Worm (Caenorhabditis elegans) whole organism, early embryonic: ENCODE data around the gene hpo-8.

ENCODE experiments used
- B0310.2 ChIP-seq: sonication (generic microtip); optimal IDR thresholded peaks from 2 replicates; lab custom pipeline; 2016; ENCODE audit warnings: mild to moderate bottlenecking, missing genetic modification characterization, missing compliant biosample characterization
- F13C5.2 ChIP-seq: sonication (generic microtip); optimal IDR thresholded peaks from 2 replicates; lab custom pipeline; 2017; ENCODE audit warnings: mild to moderate bottlenecking, missing genetic modification characterization, inconsistent platforms, missing compliant biosample characterization
- aly-1 ChIP-seq: sonication (generic microtip); optimal IDR thresholded peaks from 2 replicates; lab custom pipeline; 2016; ENCODE audit warnings: missing genetic modification characterization, missing compliant biosample characterization
- ama-1 ChIP-seq: fragments of 150-350 bp; optimal IDR thresholded peaks from 2 replicates; lab custom pipeline; 2014
- ceh-13 ChIP-seq: fragments of 200-800 bp; sonication (Bioruptor generic); optimal IDR thresholded peaks from 2 replicates; lab custom pipeline; 2018; ENCODE audit warnings: mild to moderate bottlenecking, missing genetic modification characterization, missing compliant biosample characterization
- ceh-36 ChIP-seq: sonication (generic microtip); optimal IDR thresholded peaks from 2 replicates; lab custom pipeline; 2016; ENCODE audit warnings: missing genetic modification characterization, inconsistent platforms, missing compliant biosample characterization
- ets-7 ChIP-seq: sonication (generic microtip); optimal IDR thresholded peaks from 2 replicates; lab custom pipeline; 2016; ENCODE audit warnings: missing genotype, missing genetic modification characterization, missing compliant biosample characterization
- flt-1 ChIP-seq: fragments of 200-800 bp; sonication (Bioruptor generic); IDR thresholded peaks from 2 replicates; pipeline ENCODE4 v1.3.6; 2022; ENCODE audit warnings: missing genetic modification characterization, missing compliant biosample characterization
- hmbx-1 ChIP-seq: sonication (generic microtip); optimal IDR thresholded peaks from 2 replicates; lab custom pipeline; 2016; ENCODE audit warnings: mild to moderate bottlenecking, missing genetic modification characterization, missing compliant biosample characterization
- hmg-4 ChIP-seq: fragments of 200-800 bp; sonication (Bioruptor generic); optimal IDR thresholded peaks from 2 replicates; lab custom pipeline; 2018; ENCODE audit warnings: mild to moderate bottlenecking, missing genetic modification characterization, missing compliant biosample characterization
- hnd-1 ChIP-seq: sonication (generic microtip); optimal IDR thresholded peaks from 2 replicates; lab custom pipeline; 2016; ENCODE audit warnings: missing genetic modification characterization, missing compliant biosample characterization
- pes-1 ChIP-seq: fragments of 200-800 bp; sonication (Bioruptor generic); IDR thresholded peaks from 2 replicates; pipeline ENCODE4 v1.3.6; 2022; ENCODE audit warnings: missing genetic modification reagents, missing genetic modification characterization, missing compliant biosample characterization
- scrt-1 ChIP-seq: fragments of 200-800 bp; sonication (Bioruptor generic); IDR thresholded peaks from 2 replicates; pipeline ENCODE4 v1.3.6; 2022; ENCODE audit warnings: missing genetic modification characterization, missing compliant biosample characterization
- sea-1 ChIP-seq: fragments of 200-800 bp; sonication (Bioruptor generic); conservative IDR thresholded peaks from 2 replicates; pipeline ENCODE4 v1.3.6; 2022; ENCODE audit warnings: missing genetic modification characterization, missing compliant biosample characterization
- tbx-11 ChIP-seq: fragments of 200-800 bp; sonication (Bioruptor generic); IDR thresholded peaks from 2 replicates; pipeline ENCODE4 v1.3.6; 2022; ENCODE audit warnings: missing genetic modification characterization, missing compliant biosample characterization
- tbx-37 ChIP-seq: fragments of 200-800 bp; sonication (Bioruptor generic); conservative IDR thresholded peaks from 2 replicates; pipeline ENCODE4 v1.3.6; 2022; ENCODE audit warnings: missing genetic modification reagents, missing genetic modification characterization, missing compliant biosample characterization
- tra-4 ChIP-seq: sonication (generic microtip); optimal IDR thresholded peaks from 2 replicates; lab custom pipeline; 2017; ENCODE audit warnings: missing genetic modification characterization, missing compliant biosample characterization

The hpo-8 gene

ce11 chrV:6885070-6885469 is 46.0 kb downstream of the hpo-8 start:
- TF ChIP-seq pes-1 (GFP tag; lab: Robert Waterston, UW) = no peak
- no peak for TF ChIP-seq flt-1 (GFP tag; lab: Robert Waterston, UW)
- no peak for TF ChIP-seq ama-1
- no peak for TF ChIP-seq hmg-4 (GFP tag; lab: Kevin White, UChicago)
- TF ChIP-seq ceh-36 (tag; lab: Kevin White, UChicago) = no peak
- TF ChIP-seq hnd-1 (tag; lab: Kevin White, UChicago) = no peak
- TF ChIP-seq scrt-1 = no peak
- TF ChIP-seq hmbx-1 (tag; lab: Kevin White, UChicago) = no peak

ce11 chrV:6888828-6889227 is 49.7 kb downstream of the hpo-8 start:
- TF ChIP-seq F13C5.2 (tag; lab: Kevin White, UChicago) = peak; percentile 87
- TF ChIP-seq B0310.2 = peak; percentile 83
- TF ChIP-seq tbx-11 (GFP tag; lab: Robert Waterston, UW) = peak; percentile 76
- peak; percentile 88 for TF ChIP-seq aly-1
- peak; percentile 85 for TF ChIP-seq pes-1 (GFP tag; lab: Robert Waterston, UW)
- TF ChIP-seq flt-1 (GFP tag; lab: Robert Waterston, UW) = peak; percentile 79
- TF ChIP-seq hnd-1 (tag; lab: Kevin White, UChicago) = peak; percentile 68
- peak; percentile 89 for TF ChIP-seq hmg-4 (GFP tag; lab: Kevin White, UChicago)
- TF ChIP-seq tra-4 (tag; lab: Kevin White, UChicago) = peak; percentile 50
- TF ChIP-seq tbx-37 (GFP tag; lab: Robert Waterston, UW) = peak; percentile 79
- peak; percentile 70 for TF ChIP-seq ceh-36 (tag; lab: Kevin White, UChicago)
- peak; percentile 82 for TF ChIP-seq sea-1 (GFP tag; lab: Robert Waterston, UW)
- peak; percentile 28 for TF ChIP-seq ceh-13 (GFP tag; lab: Kevin White, UChicago)
- peak; percentile 46 for TF ChIP-seq ets-7 (tag; lab: Kevin White, UChicago)
- peak; percentile 87 for TF ChIP-seq ama-1
- TF ChIP-seq hmbx-1 (tag; lab: Kevin White, UChicago) = peak; percentile 61
- TF ChIP-seq scrt-1 = peak; percentile 78
